Worm (Caenorhabditis elegans) whole organism, late embryonic: Measurements from ENCODE around the gene C10E2.5.

Source experiments
- C38D4.7 ChIP-seq: fragments of 200-800 bp; sonication (Bioruptor generic); optimal IDR thresholded peaks from 2 replicates; lab custom pipeline; 2018; ENCODE audit warnings: mild to moderate bottlenecking, missing genetic modification characterization, moderate library complexity, missing compliant biosample characterization
- K09A11.1 ChIP-seq: sonication (generic microtip); optimal IDR thresholded peaks from 2 replicates; lab custom pipeline; 2017; ENCODE audit warnings: antibody characterized with exemption, mild to moderate bottlenecking, missing genetic modification characterization, missing compliant biosample characterization; ENCODE audit not compliant: insufficient read depth
- ahr-1 ChIP-seq: sonication (generic microtip); optimal IDR thresholded peaks from 2 replicates; lab custom pipeline; 2016; ENCODE audit warnings: missing genetic modification characterization, missing compliant biosample characterization
- ama-1 ChIP-seq: fragments of 150-350 bp; optimal IDR thresholded peaks from 2 replicates; lab custom pipeline; 2014
- ceh-14 ChIP-seq: sonication (generic microtip); optimal IDR thresholded peaks from 2 replicates; lab custom pipeline; 2016; ENCODE audit warnings: missing genotype, missing genetic modification characterization, missing compliant biosample characterization
- ceh-18 ChIP-seq: sonication (generic microtip); optimal IDR thresholded peaks from 2 replicates; lab custom pipeline; 2016; ENCODE audit warnings: missing genetic modification characterization, missing compliant biosample characterization
- ceh-2 ChIP-seq: sonication (generic microtip); optimal IDR thresholded peaks from 2 replicates; lab custom pipeline; 2016; ENCODE audit warnings: missing genotype, missing genetic modification characterization, missing compliant biosample characterization
- ceh-22 ChIP-seq: sonication (generic microtip); optimal IDR thresholded peaks from 2 replicates; lab custom pipeline; 2017; ENCODE audit warnings: missing biosample characterization, missing genetic modification characterization
- ceh-24 ChIP-seq: sonication (generic microtip); optimal IDR thresholded peaks from 2 replicates; lab custom pipeline; 2016; ENCODE audit warnings: mild to moderate bottlenecking, missing genetic modification characterization, missing compliant biosample characterization
- ceh-30 ChIP-seq: fragments of 150-350 bp; optimal IDR thresholded peaks from 2 replicates; lab custom pipeline; 2014; ENCODE audit warnings: missing biosample characterization, missing genetic modification characterization
- ceh-31 ChIP-seq: sonication (generic microtip); optimal IDR thresholded peaks from 2 replicates; lab custom pipeline; 2016; ENCODE audit warnings: missing genetic modification characterization, missing compliant biosample characterization
- ceh-34 ChIP-seq: sonication (generic microtip); optimal IDR thresholded peaks from 2 replicates; lab custom pipeline; 2016; ENCODE audit warnings: mild to moderate bottlenecking, missing genetic modification characterization, missing compliant biosample characterization
- ceh-45 ChIP-seq: fragments of 200-800 bp; sonication (Bioruptor generic); IDR thresholded peaks from 2 replicates; pipeline ENCODE4 v1.3.6; 2022; ENCODE audit warnings: missing genetic modification reagents, missing genetic modification characterization, missing compliant biosample characterization
- che-1 ChIP-seq: sonication (generic microtip); optimal IDR thresholded peaks from 2 replicates; lab custom pipeline; 2016; ENCODE audit warnings: mild to moderate bottlenecking, missing genetic modification characterization, missing compliant biosample characterization
- dmd-4 ChIP-seq: sonication (generic microtip); optimal IDR thresholded peaks from 2 replicates; lab custom pipeline; 2016; ENCODE audit warnings: borderline replicate concordance, missing genetic modification characterization, missing compliant biosample characterization
- dve-1 ChIP-seq: sonication (generic microtip); optimal IDR thresholded peaks from 2 replicates; lab custom pipeline; 2017; ENCODE audit warnings: antibody characterized with exemption, mild to moderate bottlenecking, missing genetic modification characterization, missing compliant biosample characterization
- elt-4 ChIP-seq: sonication (generic microtip); optimal IDR thresholded peaks from 2 replicates; lab custom pipeline; 2016; ENCODE audit warnings: missing genetic modification characterization, missing compliant biosample characterization
- ets-4 ChIP-seq: sonication (generic microtip); optimal IDR thresholded peaks from 2 replicates; lab custom pipeline; 2016; ENCODE audit warnings: missing genetic modification characterization, missing compliant biosample characterization
- fkh-10 ChIP-seq: fragments of 150-350 bp; optimal IDR thresholded peaks from 2 replicates; lab custom pipeline; 2014; ENCODE audit warnings: missing biosample characterization, missing genetic modification reagents, missing genetic modification characterization
- fkh-6 ChIP-seq: sonication (generic microtip); optimal IDR thresholded peaks from 2 replicates; lab custom pipeline; 2016; ENCODE audit warnings: missing genetic modification characterization, missing compliant biosample characterization
- gmeb-2 ChIP-seq: sonication (generic microtip); optimal IDR thresholded peaks from 2 replicates; lab custom pipeline; 2016; ENCODE audit warnings: missing genetic modification characterization, inconsistent platforms, missing compliant biosample characterization
- hlh-13 ChIP-seq: fragments of 200-800 bp; sonication (Bioruptor generic); optimal IDR thresholded peaks from 2 replicates; lab custom pipeline; 2018; ENCODE audit warnings: mild to moderate bottlenecking, missing genetic modification characterization, missing compliant biosample characterization
- hlh-30 ChIP-seq: sonication (generic microtip); optimal IDR thresholded peaks from 2 replicates; lab custom pipeline; 2017; ENCODE audit warnings: antibody characterized with exemption, missing genetic modification characterization, missing compliant biosample characterization; ENCODE audit not compliant: insufficient read depth
- hlh-6 ChIP-seq: sonication (generic microtip); optimal IDR thresholded peaks from 2 replicates; lab custom pipeline; 2016; ENCODE audit warnings: missing genotype, missing genetic modification characterization, missing compliant biosample characterization
- hlh-8 ChIP-seq: sonication (generic microtip); optimal IDR thresholded peaks from 2 replicates; lab custom pipeline; 2016; ENCODE audit warnings: missing genotype, missing genetic modification characterization, missing compliant biosample characterization
- lim-6 ChIP-seq: sonication (generic microtip); optimal IDR thresholded peaks from 2 replicates; lab custom pipeline; 2016; ENCODE audit warnings: missing genetic modification characterization, missing compliant biosample characterization
- madf-2 ChIP-seq: sonication (generic microtip); optimal IDR thresholded peaks from 2 replicates; lab custom pipeline; 2017; ENCODE audit warnings: missing genetic modification characterization, missing compliant biosample characterization
- nfya-1 ChIP-seq: sonication (generic microtip); optimal IDR thresholded peaks from 2 replicates; lab custom pipeline; 2017; ENCODE audit warnings: missing genetic modification characterization, mild to moderate bottlenecking, missing compliant biosample characterization, antibody characterized with exemption, moderate library complexity
- nhr-11 ChIP-seq: fragments of 150-350 bp; optimal IDR thresholded peaks from 2 replicates; lab custom pipeline; 2014; ENCODE audit warnings: missing biosample characterization, missing genetic modification characterization
- nhr-232 ChIP-seq: sonication (generic microtip); optimal IDR thresholded peaks from 2 replicates; lab custom pipeline; 2016; ENCODE audit warnings: missing genetic modification characterization, missing compliant biosample characterization
- npax-4 ChIP-seq: sonication (generic microtip); optimal IDR thresholded peaks from 2 replicates; lab custom pipeline; 2016; ENCODE audit warnings: missing genetic modification characterization, missing compliant biosample characterization
- pat-9 ChIP-seq: fragments of 200-800 bp; sonication (Bioruptor generic); optimal IDR thresholded peaks from 2 replicates; lab custom pipeline; 2018; ENCODE audit warnings: mild to moderate bottlenecking, missing genetic modification characterization, moderate library complexity, missing compliant biosample characterization
- pax-1 ChIP-seq: fragments of 150-350 bp; optimal IDR thresholded peaks from 2 replicates; lab custom pipeline; 2014; ENCODE audit warnings: missing biosample characterization, missing genetic modification characterization
- pha-2 ChIP-seq: sonication (generic microtip); optimal IDR thresholded peaks from 2 replicates; lab custom pipeline; 2017; ENCODE audit warnings: mild to moderate bottlenecking, missing genetic modification characterization, missing compliant biosample characterization
- pqm-1 ChIP-seq: sonication (generic microtip); optimal IDR thresholded peaks from 2 replicates; lab custom pipeline; 2016; ENCODE audit warnings: missing genetic modification characterization, missing compliant biosample characterization
- pros-1 ChIP-seq: fragments of 150-350 bp; optimal IDR thresholded peaks from 2 replicates; lab custom pipeline; 2014; ENCODE audit warnings: missing biosample characterization, missing genetic modification reagents, missing genetic modification characterization
- ref-2 ChIP-seq: sonication (generic microtip); optimal IDR thresholded peaks from 2 replicates; lab custom pipeline; 2016; ENCODE audit warnings: missing genetic modification characterization, missing compliant biosample characterization
- rnt-1 ChIP-seq: sonication (generic microtip); optimal IDR thresholded peaks from 2 replicates; lab custom pipeline; 2016; ENCODE audit warnings: missing genetic modification characterization, missing compliant biosample characterization
- sdc-2 ChIP-seq: sonication (generic microtip); optimal IDR thresholded peaks from 2 replicates; lab custom pipeline; 2016; ENCODE audit warnings: missing genotype, missing genetic modification characterization, missing compliant biosample characterization
- sox-2 ChIP-seq: fragments of 200-800 bp; sonication (Bioruptor generic); IDR thresholded peaks from 2 replicates; pipeline ENCODE4 v1.3.6; 2022; ENCODE audit warnings: missing genetic modification reagents, missing genetic modification characterization, missing compliant biosample characterization
- sox-4 ChIP-seq: sonication (generic microtip); optimal IDR thresholded peaks from 2 replicates; lab custom pipeline; 2017; ENCODE audit warnings: mild to moderate bottlenecking, missing genetic modification characterization, inconsistent platforms, missing compliant biosample characterization
- syd-9 ChIP-seq: sonication (generic microtip); optimal IDR thresholded peaks from 2 replicates; lab custom pipeline; 2016; ENCODE audit warnings: mild to moderate bottlenecking, missing genetic modification characterization, moderate library complexity, missing compliant biosample characterization
- tbx-2 ChIP-seq: sonication (generic microtip); optimal IDR thresholded peaks from 2 replicates; lab custom pipeline; 2016; ENCODE audit warnings: missing genetic modification characterization, missing compliant biosample characterization
- ttx-3 ChIP-seq: sonication (generic microtip); optimal IDR thresholded peaks from 2 replicates; lab custom pipeline; 2016; ENCODE audit warnings: missing genetic modification reagents, missing genetic modification characterization, missing compliant biosample characterization
- unc-42 ChIP-seq: sonication (generic microtip); optimal IDR thresholded peaks from 2 replicates; lab custom pipeline; 2016; ENCODE audit warnings: missing genotype, missing genetic modification characterization, missing compliant biosample characterization
- unc-86 ChIP-seq: sonication (generic microtip); optimal IDR thresholded peaks from 2 replicates; lab custom pipeline; 2016; ENCODE audit warnings: missing genetic modification characterization, missing compliant biosample characterization
- zip-5 ChIP-seq: sonication (generic microtip); optimal IDR thresholded peaks from 2 replicates; lab custom pipeline; 2016; ENCODE audit warnings: missing genetic modification characterization, missing compliant biosample characterization
- ztf-16 ChIP-seq: sonication (generic microtip); optimal IDR thresholded peaks from 2 replicates; lab custom pipeline; 2017; ENCODE audit warnings: missing genetic modification characterization, missing compliant biosample characterization

Gene C10E2.5

DNA sequence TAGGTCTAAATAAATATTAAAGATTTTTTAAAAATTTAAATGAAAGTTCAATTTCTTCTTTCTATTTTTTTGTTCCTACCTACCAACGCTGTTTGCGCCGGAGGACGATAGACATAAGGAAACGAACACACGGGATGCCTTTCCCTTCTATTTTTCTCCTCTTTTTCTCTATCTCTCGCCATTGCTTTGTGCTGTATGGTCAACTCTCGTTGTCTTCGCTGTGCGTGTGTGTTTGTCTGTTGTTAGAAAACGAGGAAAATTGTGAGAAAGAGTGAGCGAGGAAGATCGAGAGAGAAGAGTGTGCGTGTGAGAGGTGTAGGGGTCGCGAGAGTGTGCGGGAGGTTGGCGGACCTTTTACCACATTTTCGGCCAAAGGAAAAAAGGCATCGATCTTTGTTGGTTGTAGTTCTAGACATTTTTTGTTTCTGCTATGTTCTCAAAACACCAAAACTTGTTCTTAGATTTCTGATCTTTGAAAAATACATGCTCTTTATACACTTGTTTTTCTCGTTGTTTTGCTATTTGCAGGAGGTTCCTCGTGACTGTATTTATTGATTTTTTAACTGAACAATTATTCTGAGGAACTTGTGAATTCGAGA is 44.8 kb upstream of the C10E2.5 start (continued):
- TF ChIP-seq dve-1 (no peak), ceh-30 (tag; lab: Kevin White, UChicago) (no peak), ceh-18 (tag; lab: Kevin White, UChicago) (peak; percentile 39), pha-2 (tag; lab: Kevin White, UChicago) (no peak), ttx-3 (no peak), che-1 (no peak), ceh-22 (tag; lab: Kevin White, UChicago) (no peak), nhr-11 (no peak), K09A11.1 (tag; lab: Kevin White, UChicago) (no peak), nfya-1 (peak; percentile 75), tbx-2 (tag; lab: Kevin White, UChicago) (peak; percentile 49), nhr-232 (tag; lab: Kevin White, UChicago) (no peak), ahr-1 (tag; lab: Kevin White, UChicago) (no peak), ref-2 (peak; percentile 42), ceh-45 (GFP tag; lab: Robert Waterston, UW) (no peak), ceh-2 (no peak), ets-4 (no peak), elt-4 (no peak), ceh-24 (tag; lab: Kevin White, UChicago) (no peak), madf-2 (tag; lab: Kevin White, UChicago) (no peak), ceh-34 (tag; lab: Kevin White, UChicago) (peak; percentile 17), zip-5 (no peak), sox-4 (no peak), hlh-30 (tag; lab: Kevin White, UChicago) (peak; percentile 53), ceh-14 (no peak), fkh-6 (tag; lab: Kevin White, UChicago) (no peak), pqm-1 (tag; lab: Kevin White, UChicago) (no peak), sox-2 (GFP tag; lab: Robert Waterston, UW) (no peak), hlh-8 (no peak), C38D4.7 (GFP tag; lab: Kevin White, UChicago) (no peak), hlh-6 (tag; lab: Kevin White, UChicago) (no peak), pax-1 (no peak)

DNA sequence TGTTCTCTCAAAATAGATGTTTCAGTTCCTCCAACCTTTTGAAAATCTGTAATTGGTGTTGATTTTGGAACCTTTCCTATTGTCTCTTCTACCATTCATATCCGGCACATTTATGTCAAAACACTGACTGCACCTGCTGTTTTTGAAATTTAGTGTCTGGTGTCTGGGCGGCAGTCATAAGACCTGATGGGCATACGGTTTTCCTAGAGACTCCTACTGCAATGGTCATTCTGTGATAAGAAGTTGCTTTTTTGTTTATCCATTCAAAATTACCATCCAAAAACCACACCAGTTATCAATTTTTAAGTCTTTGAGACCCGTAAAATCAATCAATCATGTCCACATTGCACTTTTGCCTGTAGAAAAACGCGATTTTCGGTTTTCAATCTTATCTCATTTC is 44.2 kb upstream of the C10E2.5 start:
- no peak for TF ChIP-seq rnt-1
- TF ChIP-seq pqm-1 (tag; lab: Kevin White, UChicago), result no peak
- TF ChIP-seq tbx-2 (tag; lab: Kevin White, UChicago), result no peak
- TF ChIP-seq ceh-31 (tag; lab: Kevin White, UChicago), result no peak
- TF ChIP-seq hlh-30 (tag; lab: Kevin White, UChicago), result no peak
- TF ChIP-seq syd-9 (tag; lab: Kevin White, UChicago), result no peak
- TF ChIP-seq hlh-6 (tag; lab: Kevin White, UChicago), result no peak
- no peak for TF ChIP-seq C38D4.7 (GFP tag; lab: Kevin White, UChicago)
- TF ChIP-seq gmeb-2 (tag; lab: Kevin White, UChicago), result no peak
- no peak for TF ChIP-seq dmd-4
- TF ChIP-seq che-1, result no peak

DNA sequence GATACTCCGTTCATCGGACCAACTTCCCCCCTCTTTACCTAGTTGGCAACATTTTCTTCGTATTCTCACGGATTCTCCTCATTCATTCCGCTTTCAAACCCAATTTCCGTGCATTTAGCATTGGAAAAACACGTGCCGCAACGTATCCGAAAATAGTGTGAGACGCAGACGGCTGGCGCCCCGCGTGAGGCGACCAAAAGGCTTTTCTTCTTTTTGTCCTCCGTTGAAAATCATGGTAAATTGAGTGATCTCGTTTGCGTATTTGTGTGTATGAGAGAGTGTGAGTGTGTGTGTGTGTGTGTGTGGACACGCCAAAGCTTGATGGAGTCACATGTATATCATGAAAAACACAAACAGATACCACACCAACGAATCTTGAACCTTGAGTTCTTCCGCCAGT is 42.5 kb upstream of the C10E2.5 start:
- TF ChIP-seq tbx-2 (tag; lab: Kevin White, UChicago) (peak; percentile 68), ceh-31 (tag; lab: Kevin White, UChicago) (peak; percentile 83), ceh-18 (tag; lab: Kevin White, UChicago) (peak; percentile 92), lim-6 (tag; lab: Kevin White, UChicago) (no peak), ama-1 (lab: Kevin White, UChicago) (no peak), hlh-8 (no peak), che-1 (peak; percentile 37), ztf-16 (tag; lab: Kevin White, UChicago) (peak; percentile 4), ceh-30 (tag; lab: Kevin White, UChicago) (peak; percentile 14), hlh-30 (tag; lab: Kevin White, UChicago) (peak; percentile 88), ref-2 (peak; percentile 41), nfya-1 (peak; percentile 45), hlh-6 (tag; lab: Kevin White, UChicago) (peak; percentile 39), hlh-13 (no peak), sox-4 (no peak), rnt-1 (peak; percentile 64), ets-4 (peak; percentile 5), sdc-2 (tag; lab: Kevin White, UChicago) (peak; percentile 66), npax-4 (no peak), ceh-22 (tag; lab: Kevin White, UChicago) (no peak), pros-1 (tag; lab: Kevin White, UChicago) (no peak), pqm-1 (tag; lab: Kevin White, UChicago) (peak; percentile 19), unc-42 (tag; lab: Kevin White, UChicago) (peak; percentile 83), pat-9 (tag; lab: Kevin White, UChicago) (peak; percentile 6), ceh-24 (tag; lab: Kevin White, UChicago) (no peak), unc-86 (tag; lab: Kevin White, UChicago) (no peak), C38D4.7 (GFP tag; lab: Kevin White, UChicago) (no peak), fkh-10 (GFP tag; lab: Kevin White, UChicago) (peak; percentile 60)
